Worm (Caenorhabditis elegans): Measurements from ENCODE around the gene C34F11.1.

C34F11.1 gene

DNA sequence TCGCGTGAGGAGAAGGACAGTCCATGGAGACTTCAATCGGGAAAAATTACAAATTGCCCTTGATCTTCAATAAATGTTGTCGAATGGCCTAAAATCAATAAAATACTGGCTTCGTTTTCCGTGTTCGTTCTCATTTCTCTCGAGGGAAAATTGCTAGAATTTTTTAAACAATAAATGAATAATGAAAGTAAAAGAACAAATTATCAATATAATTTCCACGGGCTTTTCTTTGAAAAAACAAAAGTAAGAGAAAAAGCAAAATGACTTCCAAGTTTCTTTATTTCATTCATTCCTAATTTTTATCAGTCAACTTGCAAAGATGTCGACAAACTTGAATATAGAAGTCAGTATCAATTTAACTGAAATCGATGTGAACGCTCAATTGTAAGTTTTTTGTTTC, at the start of gene C34F11.1:
TSS of gene C34F11.1 (plus strand) at position 301 of the 400 bp plus-strand sequence.
- no peak for TF ChIP-seq ceh-13 (GFP tag; optimal IDR thresholded peaks at IDR 0.05)
- no peak for TF ChIP-seq B0310.2 (tag; optimal IDR thresholded peaks at IDR 0.05)
- TF ChIP-seq sea-1 (GFP tag; conservative IDR thresholded peaks at IDR 0.05) = no peak
- no peak for TF ChIP-seq flt-1 (GFP tag; IDR thresholded peaks at IDR 0.05)
- no peak for TF ChIP-seq ceh-36 (tag; optimal IDR thresholded peaks at IDR 0.05)
- no peak for TF ChIP-seq tra-4 (tag; optimal IDR thresholded peaks at IDR 0.05)
- TF ChIP-seq tbx-37 (GFP tag; conservative IDR thresholded peaks at IDR 0.05) = no peak
- no peak for TF ChIP-seq pes-1 (GFP tag; IDR thresholded peaks at IDR 0.05)
- TF ChIP-seq scrt-1 (GFP tag; IDR thresholded peaks at IDR 0.05) = no peak

DNA sequence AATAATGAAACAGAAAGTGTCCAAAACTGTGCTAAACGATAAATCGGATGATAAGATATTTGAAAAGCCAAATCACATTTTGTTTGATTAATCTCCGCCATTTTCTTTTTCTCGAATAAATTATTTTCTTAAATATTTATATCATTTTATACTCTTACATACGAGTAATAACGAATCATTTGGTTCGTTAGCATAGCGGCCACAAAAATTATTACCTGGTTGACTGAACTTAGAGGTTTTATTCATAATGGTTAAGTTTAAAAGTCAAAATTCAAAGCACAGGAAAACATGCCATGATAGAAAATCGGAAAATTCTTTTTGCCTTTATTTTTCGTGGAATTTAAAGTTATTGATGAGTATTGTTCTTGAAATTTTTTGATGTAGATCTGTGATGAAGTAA, 49.5 kb upstream of the C34F11.1 start, which contains the start of gene srb-5:
TSS of gene srb-5 (minus strand) at position 101 of the 400 bp plus-strand sequence.
- TF ChIP-seq flt-1 (GFP tag; IDR thresholded peaks at IDR 0.05) (no peak), tbx-11 (GFP tag; IDR thresholded peaks at IDR 0.05) (no peak), ceh-36 (tag; optimal IDR thresholded peaks at IDR 0.05) (no peak), tra-4 (tag; optimal IDR thresholded peaks at IDR 0.05) (no peak), sea-1 (GFP tag; conservative IDR thresholded peaks at IDR 0.05) (no peak), B0310.2 (tag; optimal IDR thresholded peaks at IDR 0.05) (no peak), ama-1 (optimal IDR thresholded peaks at IDR 0.05) (no peak), hnd-1 (tag; optimal IDR thresholded peaks at IDR 0.05) (no peak), pes-1 (GFP tag; IDR thresholded peaks at IDR 0.05) (no peak), scrt-1 (GFP tag; IDR thresholded peaks at IDR 0.05) (no peak), aly-1 (tag; optimal IDR thresholded peaks at IDR 0.05) (no peak), ets-7 (tag; optimal IDR thresholded peaks at IDR 0.05) (no peak), hmg-4 (GFP tag; optimal IDR thresholded peaks at IDR 0.05) (no peak), F13C5.2 (tag; optimal IDR thresholded peaks at IDR 0.05) (no peak), hmbx-1 (tag; optimal IDR thresholded peaks at IDR 0.05) (no peak), tbx-37 (GFP tag; conservative IDR thresholded peaks at IDR 0.05) (no peak), ceh-13 (GFP tag; optimal IDR thresholded peaks at IDR 0.05) (no peak)

DNA sequence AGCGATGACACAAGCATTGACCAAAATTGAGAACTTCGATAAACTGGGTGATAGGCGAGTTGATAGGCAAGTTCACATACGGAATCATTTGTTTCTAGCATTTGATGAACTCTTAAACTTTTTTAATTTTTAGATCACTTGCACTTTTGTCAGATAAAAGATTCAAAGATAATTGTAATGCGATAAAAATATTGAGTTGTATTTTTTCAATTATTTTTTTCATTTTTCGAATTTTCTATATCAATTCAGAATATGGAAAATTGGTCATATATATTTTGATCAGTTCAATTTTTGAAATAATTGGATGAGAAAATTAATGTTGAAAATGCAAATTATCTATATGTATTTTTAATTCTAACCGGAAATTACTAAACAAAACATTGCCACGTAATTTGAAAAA, 46.0 kb upstream of the C34F11.1 start, which contains the start of gene srb-3:
TSS of gene srb-3 (minus strand) at position 101 of the 400 bp plus-strand sequence.
- no peak for TF ChIP-seq scrt-1 (GFP tag; IDR thresholded peaks at IDR 0.05)
- no peak for TF ChIP-seq tra-4 (tag; optimal IDR thresholded peaks at IDR 0.05)
- TF ChIP-seq tbx-11 (GFP tag; IDR thresholded peaks at IDR 0.05) = no peak
- no peak for TF ChIP-seq pes-1 (GFP tag; IDR thresholded peaks at IDR 0.05)
- no peak for TF ChIP-seq B0310.2 (tag; optimal IDR thresholded peaks at IDR 0.05)
- TF ChIP-seq aly-1 (tag; optimal IDR thresholded peaks at IDR 0.05) = no peak
- no peak for TF ChIP-seq hnd-1 (tag; optimal IDR thresholded peaks at IDR 0.05)
- TF ChIP-seq hmbx-1 (tag; optimal IDR thresholded peaks at IDR 0.05) = no peak
- TF ChIP-seq ceh-13 (GFP tag; optimal IDR thresholded peaks at IDR 0.05) = no peak
- no peak for TF ChIP-seq ets-7 (tag; optimal IDR thresholded peaks at IDR 0.05)
- TF ChIP-seq sea-1 (GFP tag; conservative IDR thresholded peaks at IDR 0.05) = no peak
- no peak for TF ChIP-seq ceh-36 (tag; optimal IDR thresholded peaks at IDR 0.05)
- TF ChIP-seq F13C5.2 (tag; optimal IDR thresholded peaks at IDR 0.05) = no peak
- TF ChIP-seq flt-1 (GFP tag; IDR thresholded peaks at IDR 0.05) = no peak
- TF ChIP-seq ama-1 (optimal IDR thresholded peaks at IDR 0.05) = no peak
- no peak for TF ChIP-seq tbx-37 (GFP tag; conservative IDR thresholded peaks at IDR 0.05)
- TF ChIP-seq hmg-4 (GFP tag; optimal IDR thresholded peaks at IDR 0.05) = no peak

DNA sequence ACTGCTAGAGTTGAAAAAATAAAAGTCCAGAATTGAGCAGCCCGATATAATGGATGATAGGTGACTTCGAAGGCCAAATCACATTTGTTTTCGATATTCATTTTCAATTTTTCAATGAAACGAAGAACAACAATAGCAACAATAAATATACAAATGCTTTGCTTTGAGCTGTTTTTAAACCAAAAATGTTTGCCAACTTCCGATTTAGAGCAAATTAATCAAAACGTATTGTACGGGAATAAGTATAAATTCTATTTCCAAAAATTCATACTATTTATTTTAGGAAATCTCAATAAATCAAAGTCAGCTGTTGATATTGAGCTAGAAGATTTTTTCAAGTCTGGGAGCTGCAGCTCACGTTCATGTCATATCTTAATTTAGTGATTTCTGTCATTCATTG, 41.8 kb upstream of the C34F11.1 start, which contains the start of gene srb-1:
TSS of gene srb-1 (minus strand) at position 101 of the 400 bp plus-strand sequence.
- TF ChIP-seq sea-1 (GFP tag; conservative IDR thresholded peaks at IDR 0.05) (no peak), ceh-13 (GFP tag; optimal IDR thresholded peaks at IDR 0.05) (no peak), hmg-4 (GFP tag; optimal IDR thresholded peaks at IDR 0.05) (no peak), hnd-1 (tag; optimal IDR thresholded peaks at IDR 0.05) (no peak), flt-1 (GFP tag; IDR thresholded peaks at IDR 0.05) (no peak), tra-4 (tag; optimal IDR thresholded peaks at IDR 0.05) (no peak), ama-1 (optimal IDR thresholded peaks at IDR 0.05) (no peak), hmbx-1 (tag; optimal IDR thresholded peaks at IDR 0.05) (no peak), F13C5.2 (tag; optimal IDR thresholded peaks at IDR 0.05) (no peak), scrt-1 (GFP tag; IDR thresholded peaks at IDR 0.05) (no peak), ets-7 (tag; optimal IDR thresholded peaks at IDR 0.05) (no peak), ceh-36 (tag; optimal IDR thresholded peaks at IDR 0.05) (no peak)

DNA sequence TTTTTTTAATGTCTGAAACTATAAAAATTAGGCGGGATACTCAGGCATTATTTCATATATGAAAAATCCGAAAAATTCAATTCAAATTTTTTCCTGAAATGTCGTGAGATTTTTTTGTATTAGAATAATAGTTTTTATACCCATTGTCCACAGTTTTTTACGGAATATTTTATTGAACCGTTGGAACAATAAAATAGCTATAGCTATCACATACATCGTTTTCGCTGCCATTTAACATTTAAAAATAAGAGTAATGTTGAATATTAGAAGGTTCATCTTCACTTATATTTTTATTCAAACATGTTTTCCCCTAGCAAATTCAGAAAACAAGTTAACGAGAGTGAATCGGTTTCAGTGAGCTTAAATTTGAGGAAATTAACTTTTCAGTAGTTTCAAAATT, 41.2 kb upstream of the C34F11.1 start, which contains the start of gene C27D6.15:
TSS of gene C27D6.15 (plus strand) at position 301 of the 400 bp plus-strand sequence.
- TF ChIP-seq pes-1 (GFP tag; IDR thresholded peaks at IDR 0.05) (no peak), ama-1 (optimal IDR thresholded peaks at IDR 0.05) (no peak), hnd-1 (tag; optimal IDR thresholded peaks at IDR 0.05) (no peak), aly-1 (tag; optimal IDR thresholded peaks at IDR 0.05) (no peak), tra-4 (tag; optimal IDR thresholded peaks at IDR 0.05) (no peak), hmg-4 (GFP tag; optimal IDR thresholded peaks at IDR 0.05) (no peak), tbx-37 (GFP tag; conservative IDR thresholded peaks at IDR 0.05) (no peak), sea-1 (GFP tag; conservative IDR thresholded peaks at IDR 0.05) (no peak), ceh-36 (tag; optimal IDR thresholded peaks at IDR 0.05) (no peak), tbx-11 (GFP tag; IDR thresholded peaks at IDR 0.05) (no peak), scrt-1 (GFP tag; IDR thresholded peaks at IDR 0.05) (no peak), ceh-13 (GFP tag; optimal IDR thresholded peaks at IDR 0.05) (no peak)

DNA sequence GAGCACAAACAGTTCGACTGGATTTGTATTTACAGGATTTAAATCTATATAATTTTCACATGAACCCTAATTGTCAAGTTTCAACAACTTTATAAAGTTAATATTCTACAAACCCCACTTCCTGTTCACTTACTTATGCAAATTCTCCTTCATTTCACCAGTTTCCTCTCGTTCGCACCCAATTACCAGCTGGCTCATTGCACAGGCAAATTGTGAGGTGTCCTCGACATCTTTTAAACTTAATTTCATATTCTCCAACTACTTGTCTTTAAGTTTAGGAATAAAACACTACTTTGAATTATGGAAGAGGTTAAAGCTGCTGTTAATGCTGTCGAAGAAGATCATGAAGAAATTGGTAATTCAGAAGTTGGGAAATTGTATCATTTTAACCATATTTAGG, 40.3 kb upstream of the C34F11.1 start, which contains the start of gene C27D6.1:
TSS of gene C27D6.1 (plus strand) at position 301 of the 400 bp plus-strand sequence.
- TF ChIP-seq ets-7 (tag; optimal IDR thresholded peaks at IDR 0.05) = no peak
- TF ChIP-seq scrt-1 (GFP tag; IDR thresholded peaks at IDR 0.05) = no peak
- no peak for TF ChIP-seq hnd-1 (tag; optimal IDR thresholded peaks at IDR 0.05)
- TF ChIP-seq pes-1 (GFP tag; IDR thresholded peaks at IDR 0.05) = no peak
- no peak for TF ChIP-seq F13C5.2 (tag; optimal IDR thresholded peaks at IDR 0.05)
- TF ChIP-seq ceh-36 (tag; optimal IDR thresholded peaks at IDR 0.05) = no peak
- TF ChIP-seq tra-4 (tag; optimal IDR thresholded peaks at IDR 0.05) = no peak
- TF ChIP-seq sea-1 (GFP tag; conservative IDR thresholded peaks at IDR 0.05) = no peak
- no peak for TF ChIP-seq ama-1 (optimal IDR thresholded peaks at IDR 0.05)
- TF ChIP-seq flt-1 (GFP tag; IDR thresholded peaks at IDR 0.05) = no peak
- TF ChIP-seq aly-1 (tag; optimal IDR thresholded peaks at IDR 0.05) = no peak
- TF ChIP-seq hmbx-1 (tag; optimal IDR thresholded peaks at IDR 0.05) = no peak
- no peak for TF ChIP-seq tbx-37 (GFP tag; conservative IDR thresholded peaks at IDR 0.05)
- TF ChIP-seq hmg-4 (GFP tag; optimal IDR thresholded peaks at IDR 0.05) = no peak
- TF ChIP-seq tbx-11 (GFP tag; IDR thresholded peaks at IDR 0.05) = no peak

DNA sequence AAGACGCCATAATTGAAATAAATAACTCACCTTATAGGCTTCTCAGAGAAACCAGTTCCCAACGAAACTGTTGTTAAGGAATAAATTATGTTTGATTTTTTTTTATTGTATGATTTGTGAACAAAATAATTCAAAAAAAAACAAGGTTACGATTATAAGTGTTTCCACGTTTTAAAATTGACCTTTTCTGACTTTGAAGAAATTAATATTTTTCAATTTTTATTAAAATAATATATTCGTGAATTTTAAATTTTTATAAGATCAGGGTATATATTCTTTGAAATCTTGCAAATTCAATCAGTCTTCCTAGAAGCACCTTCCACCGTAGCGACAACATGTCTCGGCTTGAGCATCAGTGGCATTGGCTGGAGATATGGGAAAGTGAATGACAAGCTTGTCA, 38.4 kb upstream of the C34F11.1 start, which contains the start of gene C27D6.3:
TSS of gene C27D6.3 (minus strand) at position 101 of the 400 bp plus-strand sequence.
- TF ChIP-seq F13C5.2 (tag; optimal IDR thresholded peaks at IDR 0.05) (no peak), ets-7 (tag; optimal IDR thresholded peaks at IDR 0.05) (no peak), hnd-1 (tag; optimal IDR thresholded peaks at IDR 0.05) (no peak), pes-1 (GFP tag; IDR thresholded peaks at IDR 0.05) (no peak), scrt-1 (GFP tag; IDR thresholded peaks at IDR 0.05) (no peak), ceh-36 (tag; optimal IDR thresholded peaks at IDR 0.05) (no peak), aly-1 (tag; optimal IDR thresholded peaks at IDR 0.05) (no peak), flt-1 (GFP tag; IDR thresholded peaks at IDR 0.05) (no peak), tbx-11 (GFP tag; IDR thresholded peaks at IDR 0.05) (no peak), ceh-13 (GFP tag; optimal IDR thresholded peaks at IDR 0.05) (no peak), hmg-4 (GFP tag; optimal IDR thresholded peaks at IDR 0.05) (no peak)

All from whole organism, early embryonic.